Worm (Caenorhabditis elegans) whole organism, L2 larva: ENCODE data around the gene F18H3.1.

Experiments used
- C34F6.9 ChIP-seq: fragments of 150-350 bp; optimal IDR thresholded peaks from 2 replicates; lab custom pipeline; 2014; ENCODE audit warnings: missing biosample characterization, missing genetic modification characterization
- F13H6.1 ChIP-seq: sonication (generic microtip); optimal IDR thresholded peaks from 2 replicates; lab custom pipeline; 2016; ENCODE audit warnings: missing genetic modification characterization, missing compliant biosample characterization
- R02D3.7 ChIP-seq: fragments of 150-350 bp; optimal IDR thresholded peaks from 2 replicates; lab custom pipeline; 2014; ENCODE audit warnings: missing biosample characterization, missing genetic modification characterization
- Y55F3AM.14 ChIP-seq: fragments of 200-800 bp; sonication (Bioruptor generic); optimal IDR thresholded peaks from 2 replicates; lab custom pipeline; 2018; ENCODE audit warnings: mild to moderate bottlenecking, missing genetic modification characterization, missing compliant biosample characterization
- aly-2 ChIP-seq: fragments of 150-350 bp; optimal IDR thresholded peaks from 2 replicates; lab custom pipeline; 2014; ENCODE audit warnings: missing biosample characterization, missing genetic modification characterization
- ama-1 ChIP-seq: fragments of 150-350 bp; optimal IDR thresholded peaks from 2 replicates; lab custom pipeline; 2018; ENCODE audit warnings: inconsistent platforms
- blmp-1 ChIP-seq: sonication (generic microtip); optimal IDR thresholded peaks from 2 replicates; lab custom pipeline; 2017; ENCODE audit warnings: missing genetic modification characterization, mild to moderate bottlenecking, missing compliant biosample characterization, antibody characterized with exemption, moderate library complexity; ENCODE audit not compliant: insufficient read depth
- ceh-16 ChIP-seq: fragments of 150-350 bp; optimal IDR thresholded peaks from 2 replicates; lab custom pipeline; 2014; ENCODE audit warnings: missing biosample characterization, missing genetic modification characterization
- crh-2 ChIP-seq: sonication (generic microtip); optimal IDR thresholded peaks from 2 replicates; lab custom pipeline; 2017; ENCODE audit warnings: missing biosample characterization, missing genetic modification characterization
- dmd-4 ChIP-seq: sonication (generic microtip); optimal IDR thresholded peaks from 2 replicates; lab custom pipeline; 2017; ENCODE audit warnings: missing biosample characterization, missing genetic modification characterization
- egl-27 ChIP-seq: sonication (generic microtip); optimal IDR thresholded peaks from 3 replicates; lab custom pipeline; 2017; ENCODE audit warnings: missing biosample characterization, missing genetic modification reagents, missing genetic modification characterization
- elt-1 ChIP-seq: fragments of 150-350 bp; optimal IDR thresholded peaks from 2 replicates; lab custom pipeline; 2014; ENCODE audit warnings: missing biosample characterization, missing genetic modification characterization
- elt-3 ChIP-seq: sonication (generic microtip); optimal IDR thresholded peaks from 2 replicates; lab custom pipeline; 2017; ENCODE audit warnings: missing biosample characterization, missing genetic modification characterization
- gmeb-1 ChIP-seq: fragments of 150-350 bp; optimal IDR thresholded peaks from 2 replicates; lab custom pipeline; 2014; ENCODE audit warnings: missing biosample characterization, missing genetic modification characterization
- lin-11 ChIP-seq: fragments of 150-350 bp; sonication (generic microtip); optimal IDR thresholded peaks from 2 replicates; lab custom pipeline; 2014; ENCODE audit warnings: missing biosample characterization, missing genetic modification characterization, inconsistent platforms, mixed read lengths
- lin-13 ChIP-seq: fragments of 150-350 bp; optimal IDR thresholded peaks from 2 replicates; lab custom pipeline; 2014; ENCODE audit warnings: missing biosample characterization, missing genetic modification reagents, missing genetic modification characterization
- lin-39 ChIP-seq: fragments of 150-350 bp; optimal IDR thresholded peaks from 2 replicates; lab custom pipeline; 2014; ENCODE audit warnings: missing biosample characterization, missing genetic modification reagents, missing genetic modification characterization
- lsy-2 ChIP-seq, 2 experiments: fragments of 150-350 bp in 1 of 2; sonication (generic microtip) in 1 of 2; optimal IDR thresholded peaks; 2 replicates each; lab custom pipeline; 2014 to 2017; ENCODE audit warnings: missing biosample characterization in 2 of 2, missing genetic modification characterization in 2 of 2
- mab-5 ChIP-seq: fragments of 150-350 bp; optimal IDR thresholded peaks from 2 replicates; lab custom pipeline; 2014; ENCODE audit warnings: missing biosample characterization, missing genetic modification characterization
- mdl-1 ChIP-seq, 2 experiments: fragments of 150-350 bp in 1 of 2; sonication (generic microtip) in 1 of 2; optimal IDR thresholded peaks; 2 replicates each; lab custom pipeline; 2017; ENCODE audit warnings: missing biosample characterization in 2 of 2, missing genetic modification characterization in 2 of 2
- nhr-10 ChIP-seq: sonication (generic microtip); optimal IDR thresholded peaks from 2 replicates; lab custom pipeline; 2017; ENCODE audit warnings: missing biosample characterization, missing genetic modification characterization
- nhr-11 ChIP-seq: fragments of 150-350 bp; optimal IDR thresholded peaks from 2 replicates; lab custom pipeline; 2014; ENCODE audit warnings: missing biosample characterization, missing genetic modification characterization
- nhr-12 ChIP-seq: fragments of 150-350 bp; optimal IDR thresholded peaks from 2 replicates; lab custom pipeline; 2014; ENCODE audit warnings: missing biosample characterization, missing genetic modification characterization
- nhr-129 ChIP-seq: fragments of 150-350 bp; optimal IDR thresholded peaks from 2 replicates; lab custom pipeline; 2014; ENCODE audit warnings: missing biosample characterization, missing genetic modification characterization
- nhr-21 ChIP-seq: fragments of 150-350 bp; optimal IDR thresholded peaks from 2 replicates; lab custom pipeline; 2014; ENCODE audit warnings: missing biosample characterization, missing genetic modification characterization
- nhr-23 ChIP-seq: fragments of 150-350 bp; optimal IDR thresholded peaks from 2 replicates; lab custom pipeline; 2014; ENCODE audit warnings: missing biosample characterization, missing genetic modification reagents, missing genetic modification characterization
- nhr-237 ChIP-seq: fragments of 150-350 bp; optimal IDR thresholded peaks from 2 replicates; lab custom pipeline; 2014; ENCODE audit warnings: missing biosample characterization, missing genetic modification characterization
- nhr-6 ChIP-seq: fragments of 150-350 bp; optimal IDR thresholded peaks from 2 replicates; lab custom pipeline; 2014; ENCODE audit warnings: missing biosample characterization, missing genetic modification characterization
- peb-1 ChIP-seq: fragments of 150-350 bp; optimal IDR thresholded peaks from 2 replicates; lab custom pipeline; 2014; ENCODE audit warnings: missing biosample characterization, missing genetic modification characterization
- sem-4 ChIP-seq: fragments of 150-350 bp; optimal IDR thresholded peaks from 2 replicates; lab custom pipeline; 2014; ENCODE audit warnings: missing biosample characterization, missing genetic modification reagents, missing genetic modification characterization
- skn-1 ChIP-seq: sonication (generic microtip); optimal IDR thresholded peaks from 2 replicates; lab custom pipeline; 2017; ENCODE audit warnings: missing biosample characterization, missing genetic modification characterization
- sma-3 ChIP-seq: sonication (generic microtip); optimal IDR thresholded peaks from 2 replicates; lab custom pipeline; 2016; ENCODE audit warnings: missing genetic modification reagents, missing genetic modification characterization, missing compliant biosample characterization
- sma-9 ChIP-seq, 2 experiments: fragments of 150-350 bp in 1 of 2; sonication (generic microtip) in 1 of 2; optimal IDR thresholded peaks; 2 replicates each; lab custom pipeline; 2014 to 2016; ENCODE audit warnings: missing genetic modification characterization in 2 of 2, mild to moderate bottlenecking in 1 of 2, missing biosample characterization in 1 of 2, missing compliant biosample characterization in 1 of 2, missing genetic modification reagents in 1 of 2, moderate library complexity in 1 of 2
- snpc-4 ChIP-seq: fragments of 150-350 bp; optimal IDR thresholded peaks from 2 replicates; lab custom pipeline; 2014; ENCODE audit warnings: missing biosample characterization, missing genetic modification characterization
- unc-39 ChIP-seq: fragments of 150-350 bp; optimal IDR thresholded peaks from 2 replicates; lab custom pipeline; 2014; ENCODE audit warnings: missing biosample characterization, missing genetic modification characterization
- unc-55 ChIP-seq: fragments of 150-350 bp; sonication (generic microtip); optimal IDR thresholded peaks from 3 replicates; lab custom pipeline; 2014; ENCODE audit warnings: missing biosample characterization, missing genetic modification reagents, missing genetic modification characterization
- unc-62 ChIP-seq: fragments of 150-350 bp; optimal IDR thresholded peaks from 2 replicates; lab custom pipeline; 2014; ENCODE audit warnings: missing biosample characterization, missing genetic modification reagents, missing genetic modification characterization
- zag-1 ChIP-seq: fragments of 150-350 bp; optimal IDR thresholded peaks from 2 replicates; lab custom pipeline; 2014; ENCODE audit warnings: missing biosample characterization, missing genetic modification characterization
- ztf-1 ChIP-seq: fragments of 200-800 bp; sonication (Bioruptor generic); conservative IDR thresholded peaks from 2 replicates; pipeline ENCODE4 v1.3.6; 2022; ENCODE audit warnings: missing genetic modification characterization, missing compliant biosample characterization
- ztf-11 ChIP-seq: sonication (generic microtip); optimal IDR thresholded peaks from 2 replicates; lab custom pipeline; 2017; ENCODE audit warnings: missing biosample characterization, missing genetic modification characterization

The F18H3.1 gene

ce11 chrX:13499923-13500322, 19.5 kb upstream of the F18H3.1 start:
- TF ChIP-seq lsy-2 (tag; optimal IDR thresholded peaks at IDR 0.05; lab: Kevin White, UChicago) (peak in 1 of 2 experiments; percentile 6), unc-55 (no peak), crh-2 (peak; percentile 35)
- TF ChIP-seq, all 48 proteins: peak for 2

ce11 chrX:13500568-13500967, 18.9 kb upstream of the F18H3.1 start, which contains the start of gene sad-1:
Gene sad-1, minus strand, starts transcription at chrX:13500668.
- TF ChIP-seq dmd-4: no peak
- TF ChIP-seq nhr-12 (tag; lab: Kevin White, UChicago): no peak
- no peak for TF ChIP-seq snpc-4 (tag; lab: Kevin White, UChicago)
- no peak for TF ChIP-seq elt-1 (tag; lab: Kevin White, UChicago)
- no peak for TF ChIP-seq nhr-21
- peak; percentile 26 for TF ChIP-seq C34F6.9 (tag; lab: Kevin White, UChicago)
- TF ChIP-seq lin-39 (tag; lab: Kevin White, UChicago): no peak
- no peak for TF ChIP-seq unc-39 (tag; lab: Kevin White, UChicago)

ce11 chrX:13502282-13502681, 17.2 kb upstream of the F18H3.1 start:
- TF ChIP-seq peb-1: no peak
- TF ChIP-seq crh-2: peak; percentile 15
- no peak for TF ChIP-seq ceh-16
- no peak for TF ChIP-seq nhr-21
- peak; percentile 71 for TF ChIP-seq zag-1 (tag; lab: Kevin White, UChicago)
- no peak for TF ChIP-seq elt-1 (tag; lab: Kevin White, UChicago)
- no peak for TF ChIP-seq lin-39 (tag; lab: Kevin White, UChicago)
- TF ChIP-seq mab-5 (tag; lab: Kevin White, UChicago): peak; percentile 4
- TF ChIP-seq nhr-6 (tag; lab: Kevin White, UChicago): no peak
- TF ChIP-seq sma-9 (GFP tag; optimal IDR thresholded peaks at IDR 0.05; lab: Kevin White, UChicago): peak; percentile 49
- TF ChIP-seq sma-9 (tag; optimal IDR thresholded peaks at IDR 0.05; lab: Kevin White, UChicago): no peak
- peak; percentile 53 for TF ChIP-seq nhr-129
- no peak for TF ChIP-seq elt-3 (tag; lab: Kevin White, UChicago)
- peak; percentile 70 for TF ChIP-seq unc-55
- peak; percentile 39 for TF ChIP-seq lin-13 (GFP tag; lab: Kevin White, UChicago)
- TF ChIP-seq sem-4 (tag; lab: Kevin White, UChicago): peak; percentile 76
- TF ChIP-seq ama-1 (lab: Kevin White, UChicago): no peak
- TF ChIP-seq C34F6.9 (tag; lab: Kevin White, UChicago): peak; percentile 78
- TF ChIP-seq aly-2 (tag; lab: Kevin White, UChicago): no peak
- no peak for TF ChIP-seq Y55F3AM.14 (GFP tag; lab: Kevin White, UChicago)
- TF ChIP-seq ztf-11 (tag; lab: Kevin White, UChicago): no peak
- TF ChIP-seq dmd-4: no peak
- TF ChIP-seq mdl-1 (tag; optimal IDR thresholded peaks at IDR 0.05; lab: Kevin White, UChicago): peak; percentile 6 to 35
- no peak for TF ChIP-seq skn-1 (tag; lab: Kevin White, UChicago)
- TF ChIP-seq blmp-1: no peak
- TF ChIP-seq nhr-237 (tag; lab: Kevin White, UChicago): no peak
- TF ChIP-seq gmeb-1 (tag; lab: Kevin White, UChicago): no peak
- TF ChIP-seq nhr-12 (tag; lab: Kevin White, UChicago): no peak
- no peak for TF ChIP-seq sma-3 (GFP tag; lab: Kevin White, UChicago)
- TF ChIP-seq ztf-1 (GFP tag; lab: Robert Waterston, UW): no peak
- TF ChIP-seq lsy-2 (tag; optimal IDR thresholded peaks at IDR 0.05; lab: Kevin White, UChicago): peak in 1 of 2 experiments; percentile 46
- TF ChIP-seq unc-39 (tag; lab: Kevin White, UChicago): no peak
- peak; percentile 21 for TF ChIP-seq egl-27 (tag; lab: Kevin White, UChicago)
- TF ChIP-seq lin-11 (tag; lab: Kevin White, UChicago): peak; percentile 49
- TF ChIP-seq snpc-4 (tag; lab: Kevin White, UChicago): no peak
- peak; percentile 45 for TF ChIP-seq F13H6.1
- TF ChIP-seq R02D3.7 (tag; lab: Kevin White, UChicago): no peak
- TF ChIP-seq nhr-23 (tag; lab: Kevin White, UChicago): no peak
- TF ChIP-seq, all 48 proteins: peak for 14

- TF ChIP-seq dmd-4: no peak
- TF ChIP-seq mdl-1 (tag; optimal IDR thresholded peaks at IDR 0.05; lab: Kevin White, UChicago): no peak
- no peak for TF ChIP-seq lin-11 (tag; lab: Kevin White, UChicago)
- TF ChIP-seq unc-62 (GFP tag; lab: Kevin White, UChicago): no peak
- no peak for TF ChIP-seq nhr-11 (tag; lab: Kevin White, UChicago)
- no peak for TF ChIP-seq gmeb-1 (tag; lab: Kevin White, UChicago)
- no peak for TF ChIP-seq C34F6.9 (tag; lab: Kevin White, UChicago)
- TF ChIP-seq lin-13 (GFP tag; lab: Kevin White, UChicago): no peak
- TF ChIP-seq nhr-10 (tag; lab: Kevin White, UChicago): no peak
- no peak for TF ChIP-seq ztf-11 (tag; lab: Kevin White, UChicago)
- TF ChIP-seq lin-39 (tag; lab: Kevin White, UChicago): no peak
- no peak for TF ChIP-seq mab-5 (tag; lab: Kevin White, UChicago)
- TF ChIP-seq, all 48 proteins: peak for 0
Observed at ce11 chrX:13503839-13504238, 15.6 kb upstream of the F18H3.1 start.
